Worm (Caenorhabditis elegans) whole organism, mixed stage, embryonic: Measurements from ENCODE around the gene Y17G9B.2.

ENCODE experiments used
- elt-3 ChIP-seq: fragments of 150-350 bp; optimal IDR thresholded peaks from 2 replicates; lab custom pipeline; 2014; ENCODE audit warnings: missing biosample characterization, missing genetic modification characterization
- lin-13 ChIP-seq: fragments of 150-350 bp; optimal IDR thresholded peaks from 2 replicates; lab custom pipeline; 2014; ENCODE audit warnings: missing biosample characterization, missing genetic modification characterization
- mab-5 ChIP-seq: fragments of 150-350 bp; optimal IDR thresholded peaks from 2 replicates; lab custom pipeline; 2014; ENCODE audit warnings: missing biosample characterization, missing genetic modification characterization
- nhr-12 ChIP-seq: fragments of 150-350 bp; optimal IDR thresholded peaks from 2 replicates; lab custom pipeline; 2014; ENCODE audit warnings: missing biosample characterization, missing genetic modification characterization
- nhr-2 ChIP-seq: fragments of 150-350 bp; optimal IDR thresholded peaks from 2 replicates; lab custom pipeline; 2014; ENCODE audit warnings: missing biosample characterization, missing genetic modification characterization
- nhr-237 ChIP-seq: fragments of 150-350 bp; optimal IDR thresholded peaks from 2 replicates; lab custom pipeline; 2014; ENCODE audit warnings: missing biosample characterization, missing genetic modification characterization
- nhr-28 ChIP-seq: fragments of 150-350 bp; optimal IDR thresholded peaks from 2 replicates; lab custom pipeline; 2014; ENCODE audit warnings: missing biosample characterization, missing genetic modification characterization
- nhr-76 ChIP-seq: sonication (generic microtip); optimal IDR thresholded peaks from 2 replicates; lab custom pipeline; 2017; ENCODE audit warnings: missing biosample characterization, missing genetic modification characterization
- snpc-4 ChIP-seq: fragments of 150-350 bp; optimal IDR thresholded peaks from 2 replicates; lab custom pipeline; 2014; ENCODE audit warnings: missing biosample characterization, missing genetic modification characterization
- sptf-1 ChIP-seq: sonication (generic microtip); optimal IDR thresholded peaks from 2 replicates; lab custom pipeline; 2017; ENCODE audit warnings: mild to moderate bottlenecking, missing genetic modification characterization, moderate library complexity, missing compliant biosample characterization
- unc-120 ChIP-seq: sonication (generic microtip); optimal IDR thresholded peaks from 2 replicates; lab custom pipeline; 2017; ENCODE audit warnings: missing genetic modification characterization, missing compliant biosample characterization; ENCODE audit not compliant: poor library complexity, severe bottlenecking
- unc-62 ChIP-seq: fragments of 150-350 bp; optimal IDR thresholded peaks from 2 replicates; lab custom pipeline; 2014; ENCODE audit warnings: missing biosample characterization, missing genetic modification reagents, missing genetic modification characterization
- ztf-11 ChIP-seq: fragments of 150-350 bp; optimal IDR thresholded peaks from 2 replicates; lab custom pipeline; 2014; ENCODE audit warnings: missing biosample characterization, missing genetic modification characterization

DNA sequence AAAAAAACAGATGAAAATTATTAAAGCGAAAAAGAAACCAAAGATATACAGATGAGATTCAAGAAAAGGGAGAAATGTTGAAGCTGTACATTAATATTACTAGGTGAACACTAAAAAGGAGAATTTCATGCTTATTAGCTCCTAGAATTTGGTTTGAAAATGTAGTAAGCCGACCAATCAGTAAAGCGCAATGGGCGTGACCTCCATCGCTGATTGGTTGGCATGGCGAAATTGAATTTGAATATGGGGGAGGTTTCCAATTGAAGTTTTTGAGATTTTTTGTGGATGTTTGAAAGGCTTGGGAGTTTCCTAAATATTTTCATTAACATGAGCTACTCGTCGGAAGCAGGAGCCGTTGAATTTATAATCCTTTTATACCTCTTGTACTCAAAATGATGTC, 12.6 kb downstream of the Y17G9B.2 start:
- no peak for TF ChIP-seq ztf-11 (tag; lab: Kevin White, UChicago)
- no peak for TF ChIP-seq lin-13 (tag; lab: Kevin White, UChicago)
- TF ChIP-seq unc-62 (GFP tag; lab: Kevin White, UChicago) = no peak
- TF ChIP-seq nhr-28 = no peak
- no peak for TF ChIP-seq unc-120 (tag; lab: Kevin White, UChicago)
- no peak for TF ChIP-seq mab-5 (tag; lab: Kevin White, UChicago)
- no peak for TF ChIP-seq nhr-12 (tag; lab: Kevin White, UChicago)
- no peak for TF ChIP-seq nhr-76 (tag; lab: Kevin White, UChicago)
- no peak for TF ChIP-seq nhr-237
- TF ChIP-seq sptf-1 (tag; lab: Kevin White, UChicago) = no peak
- TF ChIP-seq elt-3 (tag; lab: Kevin White, UChicago) = no peak
- no peak for TF ChIP-seq snpc-4
- no peak for TF ChIP-seq nhr-2
